Fruit fly (Drosophila melanogaster) whole organism, pupa: ENCODE data around the gene Spn28Da.

ENCODE experiments used
- CG12605 ChIP-seq: fragments of 200-800 bp; sonication (Bioruptor generic); IDR thresholded peaks from 2 replicates; pipeline ENCODE4 v1.3.6; 2022; ENCODE audit warnings: missing biosample characterization, missing genetic modification characterization
- CG14655 ChIP-seq: fragments of 200-800 bp; sonication (Bioruptor generic); optimal IDR thresholded peaks from 3 replicates; lab custom pipeline; 2017; ENCODE audit warnings: mild to moderate bottlenecking, missing biosample characterization, missing genetic modification reagents, missing genetic modification characterization
- CG4496 ChIP-seq: fragments of 200-800 bp; sonication (Bioruptor generic); IDR thresholded peaks from 3 replicates; pipeline ENCODE4 v1.3.6; 2022; ENCODE audit warnings: missing biosample characterization, missing genetic modification characterization
- CG8301 ChIP-seq: fragments of 200-800 bp; sonication (Bioruptor generic); optimal IDR thresholded peaks from 2 replicates; lab custom pipeline; 2018; ENCODE audit warnings: missing biosample characterization, mild to moderate bottlenecking, missing genetic modification characterization
- EcR ChIP-seq: fragments of 200-800 bp; sonication (Bioruptor generic); optimal IDR thresholded peaks from 3 replicates; lab custom pipeline; 2019; ENCODE audit warnings: missing biosample characterization, missing genetic modification characterization, mild to moderate bottlenecking, moderate library complexity, missing genetic modification reagents
- Pif1A ChIP-seq: fragments of 200-800 bp; sonication (Bioruptor generic); optimal IDR thresholded peaks from 3 replicates; lab custom pipeline; 2016; ENCODE audit warnings: missing biosample characterization, missing genetic modification characterization
- Snoo ChIP-seq: fragments of 200-800 bp; sonication (Bioruptor generic); optimal IDR thresholded peaks from 3 replicates; lab custom pipeline; 2017; ENCODE audit warnings: missing biosample characterization, mild to moderate bottlenecking, missing genetic modification characterization, inconsistent platforms
- gl ChIP-seq: fragments of 200-800 bp; sonication (Bioruptor generic); optimal IDR thresholded peaks from 2 replicates; lab custom pipeline; 2018; ENCODE audit warnings: missing biosample characterization, mild to moderate bottlenecking, missing genetic modification characterization

dm6 chr2L:7922088-7922487 is 33.2 kb upstream of the Spn28Da start:
- TF ChIP-seq CG12605 (GFP tag; lab: Robert Waterston, UW): no peak
- no peak for TF ChIP-seq CG8301
- no peak for TF ChIP-seq Snoo (tag; lab: Kevin White, UChicago)
- no peak for TF ChIP-seq gl (tag; lab: Kevin White, UChicago)
- TF ChIP-seq Pif1A (GFP tag; lab: Kevin White, UChicago): no peak
- TF ChIP-seq EcR (GFP tag; lab: Kevin White, UChicago): no peak
- TF ChIP-seq CG14655: no peak
- no peak for TF ChIP-seq CG4496
